Worm (Caenorhabditis elegans): ENCODE measurements around the gene unc-115.

- TF ChIP-seq pha-4 (tag; optimal IDR thresholded peaks at IDR 0.05) (no peak), dve-1 (tag; optimal IDR thresholded peaks at IDR 0.05) (no peak)
Measured at ce11 chrX:10113677-10114076, 33.0 kb upstream of the unc-115 start.
